Worm (Caenorhabditis elegans) whole organism, midembryonic: Measurements from ENCODE around the gene nhr-30.

Experiments
- T22C8.4 ChIP-seq: fragments of 200-800 bp; sonication (Bioruptor generic); IDR thresholded peaks from 2 replicates; pipeline ENCODE4 v1.3.6; 2022; ENCODE audit warnings: missing genetic modification characterization, missing compliant biosample characterization
- cog-1 ChIP-seq: sonication (generic microtip); optimal IDR thresholded peaks from 2 replicates; lab custom pipeline; 2016; ENCODE audit warnings: missing genetic modification characterization, missing compliant biosample characterization
- flt-1 ChIP-seq: fragments of 200-800 bp; sonication (Bioruptor generic); IDR thresholded peaks from 2 replicates; pipeline ENCODE4 v1.3.6; 2022; ENCODE audit warnings: missing genetic modification characterization, missing compliant biosample characterization
- klf-2 ChIP-seq: fragments of 200-800 bp; sonication (Bioruptor generic); conservative IDR thresholded peaks from 2 replicates; pipeline ENCODE4 v1.3.6; 2022; ENCODE audit warnings: missing genetic modification reagents, missing genetic modification characterization, missing compliant biosample characterization
- med-1 ChIP-seq: sonication (generic microtip); optimal IDR thresholded peaks from 2 replicates; lab custom pipeline; 2017; ENCODE audit warnings: missing genetic modification characterization, mild to moderate bottlenecking, missing compliant biosample characterization, antibody characterized with exemption, missing genetic modification reagents; ENCODE audit not compliant: insufficient read depth
- ref-1 ChIP-seq: fragments of 200-800 bp; sonication (Bioruptor generic); conservative IDR thresholded peaks from 2 replicates; pipeline ENCODE4 v1.3.6; 2022; ENCODE audit warnings: missing genetic modification reagents, missing genetic modification characterization, missing compliant biosample characterization
- tab-1 ChIP-seq: fragments of 200-800 bp; sonication (Bioruptor generic); IDR thresholded peaks from 2 replicates; pipeline ENCODE4 v1.3.6; 2022; ENCODE audit warnings: missing genetic modification characterization, missing compliant biosample characterization
- ztf-23 ChIP-seq: fragments of 200-800 bp; sonication (Bioruptor generic); IDR thresholded peaks from 2 replicates; pipeline ENCODE4 v1.3.6; 2022; ENCODE audit warnings: missing genetic modification reagents, missing genetic modification characterization, missing compliant biosample characterization
- ztf-29 ChIP-seq: fragments of 200-800 bp; sonication (Bioruptor generic); IDR thresholded peaks from 2 replicates; pipeline ENCODE4 v1.3.6; 2022; ENCODE audit warnings: missing genetic modification reagents, missing genetic modification characterization, missing compliant biosample characterization

The nhr-30 gene

ce11 chrV:9073322-9074038, 28.5 kb downstream of the nhr-30 start, which contains the start of gene oac-50:
Gene oac-50 (minus strand): TSS chrV:9073540.
- TF ChIP-seq ref-1 (GFP tag; lab: Robert Waterston, UW) (no peak), ztf-29 (GFP tag; lab: Robert Waterston, UW) (no peak), tab-1 (no peak), med-1 (GFP tag; lab: Kevin White, UChicago) (no peak)

DNA sequence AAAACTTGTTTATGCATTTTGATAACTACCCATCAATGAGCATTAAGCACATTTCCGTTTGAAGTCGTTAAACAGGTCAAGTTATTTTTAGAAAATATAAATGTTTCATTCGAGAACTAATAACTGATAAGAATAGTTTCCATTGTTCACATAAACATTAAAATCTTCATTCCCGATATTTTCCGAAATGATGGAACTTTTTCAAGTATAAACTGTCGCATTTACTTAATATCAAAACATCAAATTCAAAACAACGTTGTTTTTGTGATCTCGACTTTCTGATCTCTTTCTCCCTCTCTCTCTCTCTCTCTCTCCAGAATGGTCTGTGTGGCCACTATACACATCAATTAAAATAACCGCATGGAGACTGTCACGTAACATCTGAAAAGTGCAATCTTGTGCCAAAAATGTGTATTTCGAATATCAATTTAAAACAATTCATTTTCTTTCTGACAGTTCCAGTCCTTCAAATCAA, 29.4 kb downstream of the nhr-30 start:
- TF ChIP-seq ztf-23 (no peak), tab-1 (no peak), T22C8.4 (GFP tag; lab: Robert Waterston, UW) (no peak), flt-1 (no peak), cog-1 (tag; lab: Kevin White, UChicago) (no peak), ztf-29 (GFP tag; lab: Robert Waterston, UW) (no peak), ref-1 (GFP tag; lab: Robert Waterston, UW) (no peak)

ce11 chrV:9075827-9076226, 30.9 kb downstream of the nhr-30 start:
- no peak for TF ChIP-seq med-1 (GFP tag; lab: Kevin White, UChicago)
- no peak for TF ChIP-seq cog-1 (tag; lab: Kevin White, UChicago)
- no peak for TF ChIP-seq ref-1 (GFP tag; lab: Robert Waterston, UW)
- TF ChIP-seq ztf-29 (GFP tag; lab: Robert Waterston, UW) = no peak
- TF ChIP-seq T22C8.4 (GFP tag; lab: Robert Waterston, UW) = no peak
- TF ChIP-seq flt-1 = no peak
- TF ChIP-seq tab-1 = no peak
- no peak for TF ChIP-seq klf-2
- no peak for TF ChIP-seq ztf-23

- TF ChIP-seq T22C8.4 (GFP tag; lab: Robert Waterston, UW) (no peak), ztf-29 (GFP tag; lab: Robert Waterston, UW) (no peak), flt-1 (no peak), ref-1 (GFP tag; lab: Robert Waterston, UW) (no peak), tab-1 (no peak), ztf-23 (no peak), klf-2 (no peak), med-1 (GFP tag; lab: Kevin White, UChicago) (no peak), cog-1 (tag; lab: Kevin White, UChicago) (no peak)
These were observed 31.3 kb downstream of the nhr-30 start, which contains the start of gene T27E4.7 for ce11 chrV:9076273-9076672. Gene T27E4.7 (minus strand): TSS chrV:9076322.

DNA sequence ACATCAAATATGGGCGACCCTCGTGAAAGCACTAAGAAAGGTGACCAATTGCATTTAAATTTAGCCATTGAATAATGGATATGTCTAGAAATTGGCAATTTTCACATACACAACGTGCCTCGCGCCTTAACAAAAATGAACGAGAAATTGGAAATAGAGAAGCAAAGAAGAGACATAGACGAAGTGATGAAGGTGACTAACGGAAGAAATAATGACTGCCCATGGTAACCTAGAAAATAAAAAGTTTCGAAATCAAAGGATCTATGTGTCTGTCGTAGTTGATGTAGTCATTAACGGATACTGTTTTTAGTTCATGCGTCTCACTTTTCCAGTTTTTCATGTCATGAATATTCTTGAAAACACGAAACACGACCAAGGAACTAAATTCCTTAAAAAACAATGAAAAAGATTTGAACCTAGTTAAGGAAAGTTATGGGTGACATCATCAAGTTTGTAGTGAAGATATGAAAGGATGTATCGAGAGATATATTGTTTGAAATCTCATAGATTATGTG, 33.2 kb downstream of the nhr-30 start:
- no peak for TF ChIP-seq flt-1
- no peak for TF ChIP-seq ref-1 (GFP tag; lab: Robert Waterston, UW)
- TF ChIP-seq T22C8.4 (GFP tag; lab: Robert Waterston, UW) = no peak
- no peak for TF ChIP-seq klf-2
- no peak for TF ChIP-seq tab-1

DNA sequence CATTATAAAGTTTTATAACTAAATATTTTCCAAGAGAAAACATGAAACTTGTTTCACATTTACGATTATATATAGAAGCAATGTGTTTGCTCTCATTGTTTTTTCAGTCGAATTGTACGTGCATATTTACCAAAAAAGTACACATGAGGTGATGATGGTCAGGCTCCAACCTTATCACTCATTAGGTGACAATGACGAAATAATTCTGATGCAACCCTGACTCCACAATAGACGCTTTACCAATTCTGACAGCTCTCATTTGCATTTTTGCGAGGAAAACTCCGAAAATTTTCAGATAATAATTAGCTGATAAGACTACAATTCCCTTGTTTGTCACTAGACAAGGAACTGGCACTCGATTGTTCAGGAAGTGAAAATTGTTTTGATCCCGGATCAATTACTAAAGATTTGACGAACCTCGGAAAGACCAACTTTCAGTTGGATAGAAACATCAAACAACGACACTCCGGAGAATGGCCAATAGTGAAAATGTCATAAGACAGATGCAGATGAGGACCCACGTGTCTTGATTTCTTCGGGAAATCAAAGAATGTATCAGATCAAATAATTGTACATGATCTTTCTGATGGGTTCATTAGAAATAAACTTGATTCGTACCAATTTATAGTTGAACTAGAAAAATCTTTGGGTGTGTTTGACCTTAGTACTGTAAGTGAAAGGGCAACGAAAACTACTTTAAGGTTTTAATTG, 34.0 kb downstream of the nhr-30 start:
- TF ChIP-seq med-1 (GFP tag; lab: Kevin White, UChicago) (no peak), cog-1 (tag; lab: Kevin White, UChicago) (no peak), ztf-23 (no peak), flt-1 (no peak), tab-1 (no peak), ztf-29 (GFP tag; lab: Robert Waterston, UW) (no peak), T22C8.4 (GFP tag; lab: Robert Waterston, UW) (no peak), klf-2 (no peak), ref-1 (GFP tag; lab: Robert Waterston, UW) (no peak)

ce11 chrV:9079965-9080432, 35.0 kb downstream of the nhr-30 start:
- TF ChIP-seq klf-2 = no peak
- no peak for TF ChIP-seq ref-1 (GFP tag; lab: Robert Waterston, UW)
- TF ChIP-seq cog-1 (tag; lab: Kevin White, UChicago) = no peak
- no peak for TF ChIP-seq flt-1
- TF ChIP-seq T22C8.4 (GFP tag; lab: Robert Waterston, UW) = no peak
- no peak for TF ChIP-seq ztf-29 (GFP tag; lab: Robert Waterston, UW)

- no peak for TF ChIP-seq T22C8.4 (GFP tag; lab: Robert Waterston, UW)
- no peak for TF ChIP-seq med-1 (GFP tag; lab: Kevin White, UChicago)
- TF ChIP-seq klf-2 = no peak
- TF ChIP-seq flt-1 = no peak
- no peak for TF ChIP-seq cog-1 (tag; lab: Kevin White, UChicago)
- TF ChIP-seq ref-1 (GFP tag; lab: Robert Waterston, UW) = no peak
- no peak for TF ChIP-seq ztf-29 (GFP tag; lab: Robert Waterston, UW)
- TF ChIP-seq ztf-23 = no peak
- no peak for TF ChIP-seq tab-1
These were observed 36.4 kb downstream of the nhr-30 start for ce11 chrV:9081410-9081809.

DNA sequence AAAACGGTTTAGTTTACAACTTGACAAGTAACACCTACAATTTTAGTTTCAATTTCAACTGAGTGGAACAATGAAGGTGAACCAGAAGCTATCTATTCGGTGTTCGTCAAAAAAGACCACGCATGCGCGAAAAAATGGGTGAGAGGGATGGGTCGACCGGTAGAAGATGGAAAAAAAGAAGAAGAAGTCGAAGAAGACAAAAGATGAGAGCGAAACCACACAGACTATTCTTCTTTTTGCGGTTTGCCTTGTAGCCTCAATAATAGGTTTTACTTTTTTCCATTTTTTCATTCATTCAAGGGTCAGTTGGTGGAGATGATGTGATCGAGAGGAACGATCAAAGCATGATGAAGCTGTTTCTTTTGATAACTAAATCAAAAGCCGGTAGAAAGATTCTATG, 37.4 kb downstream of the nhr-30 start:
- no peak for TF ChIP-seq flt-1
- TF ChIP-seq klf-2 = no peak
- no peak for TF ChIP-seq ref-1 (GFP tag; lab: Robert Waterston, UW)
- TF ChIP-seq ztf-29 (GFP tag; lab: Robert Waterston, UW) = no peak
- no peak for TF ChIP-seq T22C8.4 (GFP tag; lab: Robert Waterston, UW)
- no peak for TF ChIP-seq tab-1
- TF ChIP-seq ztf-23 = no peak
- TF ChIP-seq med-1 (GFP tag; lab: Kevin White, UChicago) = no peak
- TF ChIP-seq cog-1 (tag; lab: Kevin White, UChicago) = no peak
